Comparison of ENCODE assay signal across 2 worm cellular contexts in the genomic region with DNA sequence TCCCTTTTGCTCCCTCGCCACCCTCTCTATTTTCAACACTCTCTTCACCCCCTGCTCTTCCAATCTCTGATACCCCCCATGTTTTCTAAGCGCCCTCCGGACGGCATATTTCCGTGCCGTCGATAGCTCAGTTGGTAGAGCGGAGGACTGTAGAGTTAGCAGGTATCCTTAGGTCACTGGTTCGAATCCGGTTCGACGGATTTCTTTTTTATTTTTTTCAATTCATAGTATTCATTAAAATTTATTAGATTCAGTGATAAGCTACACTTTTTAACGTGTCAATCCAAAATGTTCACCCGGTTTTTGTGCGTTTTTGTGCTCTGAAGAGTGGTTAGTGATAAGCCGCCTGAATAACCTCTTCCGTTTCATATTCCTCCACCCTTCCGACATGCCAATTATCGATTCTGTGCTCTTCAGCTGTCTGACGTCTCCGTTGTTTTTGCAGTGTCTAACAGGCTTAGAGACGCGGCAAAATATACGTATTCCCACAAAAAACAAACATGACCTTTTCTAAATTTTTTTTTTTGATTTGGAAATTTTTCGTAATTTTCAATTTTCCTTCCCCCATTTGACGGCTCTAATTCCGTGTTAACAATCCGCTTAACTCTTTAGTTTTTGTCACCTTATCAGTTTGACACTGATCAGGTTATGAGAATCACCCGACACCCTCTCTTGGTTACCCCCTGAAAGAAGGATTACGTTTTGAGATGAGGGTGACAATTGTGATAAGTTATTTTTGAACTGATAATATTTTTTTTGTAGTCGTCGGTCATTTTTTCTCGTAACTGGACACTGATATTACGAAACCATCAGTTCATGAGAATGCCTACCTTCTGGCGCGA.
TF ChIP-seq lines count a peak whose summit lies in the region.

No protein-coding gene starts in this region.

TF ChIP-seq in whole organism, L4 larva, 104 proteins besides CTCF, POLR2A, EP300 and RAD21 (continued from another document):
- TF ChIP-seq fkh-10 (GFP tag; optimal IDR thresholded peaks at IDR 0.05; lab: Kevin White, UChicago) (no peak), php-3 (GFP tag; IDR thresholded peaks at IDR 0.05; lab: Robert Waterston, UW) (peak; percentile 88), ama-1 (optimal IDR thresholded peaks at IDR 0.05; lab: Kevin White, UChicago) (no peak), lin-38 (GFP tag; IDR thresholded peaks at IDR 0.05; lab: Robert Waterston, UW) (no peak), snpc-4 (tag; optimal IDR thresholded peaks at IDR 0.05; lab: Kevin White, UChicago) (no peak), ZK337.2 (GFP tag; IDR thresholded peaks at IDR 0.05; lab: Robert Waterston, UW) (no peak), madf-9 (GFP tag; conservative IDR thresholded peaks at IDR 0.05; lab: Robert Waterston, UW) (0 out of 2 replicates have a peak, but pooled peaks have one; percentile 54), ctbp-1 (GFP tag; IDR thresholded peaks at IDR 0.05; lab: Robert Waterston, UW) (0 out of 2 replicates have a peak, but pooled peaks have one; percentile 28), zfp-3 (GFP tag; conservative IDR thresholded peaks at IDR 0.05; lab: Robert Waterston, UW) (no peak), aha-1 (tag; lab: Kevin White, UChicago) (no peak), dve-1 (tag; optimal IDR thresholded peaks at IDR 0.05; lab: Kevin White, UChicago; ENCODE audit: insufficient read depth) (peak; percentile 67), dmd-9 (GFP tag; IDR thresholded peaks at IDR 0.05; lab: Robert Waterston, UW) (peak; percentile 54; the same call in 1 of the 2 replicates), daf-19 (GFP tag; conservative IDR thresholded peaks at IDR 0.05; lab: Robert Waterston, UW) (no peak), zag-1 (tag; optimal IDR thresholded peaks at IDR 0.05; lab: Kevin White, UChicago) (no peak), zip-11 (GFP tag; IDR thresholded peaks at IDR 0.05; lab: Robert Waterston, UW) (no peak), nhr-11 (tag; optimal IDR thresholded peaks at IDR 0.05; lab: Kevin White, UChicago) (no peak), Y48G9A.11 (GFP tag; IDR thresholded peaks at IDR 0.05; lab: Robert Waterston, UW) (0 out of 2 replicates have a peak, but pooled peaks have one; percentile 47), lin-15B (tag; optimal IDR thresholded peaks at IDR 0.05; lab: Kevin White, UChicago) (no peak), F37D6.2 (tag; optimal IDR thresholded peaks at IDR 0.05; lab: Kevin White, UChicago) (no peak), T26A8.4 (GFP tag; IDR thresholded peaks at IDR 0.05; lab: Robert Waterston, UW) (peak; percentile 76), attf-4 (tag; optimal IDR thresholded peaks at IDR 0.05; lab: Kevin White, UChicago) (no peak), nhr-6 (tag; optimal IDR thresholded peaks at IDR 0.05; lab: Kevin White, UChicago) (no peak), dmd-8 (GFP tag; IDR thresholded peaks at IDR 0.05; lab: Robert Waterston, UW) (0 out of 2 replicates have a peak, but pooled peaks have one; percentile 58), ceh-82 (tag; optimal IDR thresholded peaks at IDR 0.05; lab: Kevin White, UChicago) (no peak), zip-2 (tag; optimal IDR thresholded peaks at IDR 0.05; lab: Kevin White, UChicago) (no peak), vab-7 (GFP tag; IDR thresholded peaks at IDR 0.05; lab: Robert Waterston, UW) (no peak; the same call in 1 of the 2 replicates), nhr-77 (tag; optimal IDR thresholded peaks at IDR 0.05; lab: Kevin White, UChicago) (no peak), lin-39 (tag; optimal IDR thresholded peaks at IDR 0.05; lab: Kevin White, UChicago) (no peak), unc-62 (GFP tag; optimal IDR thresholded peaks at IDR 0.05 in 1 of 2; lab: Kevin White, UChicago) (peak in 1 of 2 experiments; percentile 64), unc-62 (tag; optimal IDR thresholded peaks at IDR 0.05; lab: Kevin White, UChicago) (no peak), cey-2 (tag; optimal IDR thresholded peaks at IDR 0.05; lab: Kevin White, UChicago; ENCODE audit: borderline replicate concordance, insufficient read depth) (no peak), F49E8.2 (tag; optimal IDR thresholded peaks at IDR 0.05; lab: Kevin White, UChicago; ENCODE audit: borderline replicate concordance) (no peak), ces-1 (GFP tag; optimal IDR thresholded peaks at IDR 0.05; lab: Kevin White, UChicago) (no peak), F10B5.3 (tag; optimal IDR thresholded peaks at IDR 0.05; lab: Kevin White, UChicago) (no peak), nhr-102 (tag; optimal IDR thresholded peaks at IDR 0.05; lab: Kevin White, UChicago) (peak; percentile 51), F44E2.7 (GFP tag; IDR thresholded peaks at IDR 0.05; lab: Robert Waterston, UW) (no peak), daf-12 (tag; optimal IDR thresholded peaks at IDR 0.05; lab: Kevin White, UChicago) (no peak), daf-16 (GFP tag; optimal IDR thresholded peaks at IDR 0.05; lab: Kevin White, UChicago) (peak in 1 of 2 experiments; percentile 80), daf-16 (tag; optimal IDR thresholded peaks at IDR 0.05; lab: Kevin White, UChicago) (peak; percentile 60), ceh-62 (tag; optimal IDR thresholded peaks at IDR 0.05; lab: Kevin White, UChicago) (no peak), hif-1 (tag; optimal IDR thresholded peaks at IDR 0.05; lab: Kevin White, UChicago) (no peak), lin-13 (GFP tag; optimal IDR thresholded peaks at IDR 0.05; lab: Kevin White, UChicago) (no peak), gei-8 (GFP tag; optimal IDR thresholded peaks at IDR 0.05; lab: Kevin White, UChicago) (no peak), nhr-10 (tag; optimal IDR thresholded peaks at IDR 0.05; lab: Kevin White, UChicago) (no peak), lim-7 (GFP tag; IDR thresholded peaks at IDR 0.05; lab: Robert Waterston, UW) (peak; percentile 74)

TF ChIP-seq in whole organism, late embryonic, 69 proteins besides CTCF, POLR2A, EP300 and RAD21 (continued from another document):
- TF ChIP-seq unc-86 (tag; optimal IDR thresholded peaks at IDR 0.05; lab: Kevin White, UChicago) = peak; percentile 52
- TF ChIP-seq pros-1 (tag; optimal IDR thresholded peaks at IDR 0.05; lab: Kevin White, UChicago) = no peak
TF ChIP-seq in whole organism, late embryonic: peak in this region for 45.
